Worm (Caenorhabditis elegans) whole organism, L2 larva: ENCODE data around the gene grd-14.
"Not testable (repeated sequence)": the region's sequence is repeated elsewhere in the genome, so short reads cannot be mapped to it uniquely, and the experiment has no call there.

Source experiments
- C34F6.9 ChIP-seq: fragments of 150-350 bp; optimal IDR thresholded peaks from 2 replicates; lab custom pipeline; 2014; ENCODE audit warnings: missing biosample characterization, missing genetic modification characterization
- F13H6.1 ChIP-seq: sonication (generic microtip); optimal IDR thresholded peaks from 2 replicates; lab custom pipeline; 2016; ENCODE audit warnings: missing genetic modification characterization, missing compliant biosample characterization
- Y55F3AM.14 ChIP-seq: fragments of 200-800 bp; sonication (Bioruptor generic); optimal IDR thresholded peaks from 2 replicates; lab custom pipeline; 2018; ENCODE audit warnings: mild to moderate bottlenecking, missing genetic modification characterization, missing compliant biosample characterization
- ZK546.5 ChIP-seq: sonication (generic microtip); optimal IDR thresholded peaks from 2 replicates; lab custom pipeline; 2017; ENCODE audit warnings: missing biosample characterization, missing genetic modification characterization
- alr-1 ChIP-seq: fragments of 150-350 bp; optimal IDR thresholded peaks from 2 replicates; lab custom pipeline; 2014; ENCODE audit warnings: missing biosample characterization, missing genetic modification characterization
- aly-2 ChIP-seq: fragments of 150-350 bp; optimal IDR thresholded peaks from 2 replicates; lab custom pipeline; 2014; ENCODE audit warnings: missing biosample characterization, missing genetic modification characterization
- ama-1 ChIP-seq: fragments of 150-350 bp; optimal IDR thresholded peaks from 2 replicates; lab custom pipeline; 2018; ENCODE audit warnings: inconsistent platforms
- blmp-1 ChIP-seq: sonication (generic microtip); optimal IDR thresholded peaks from 2 replicates; lab custom pipeline; 2017; ENCODE audit warnings: missing genetic modification characterization, mild to moderate bottlenecking, missing compliant biosample characterization, antibody characterized with exemption, moderate library complexity; ENCODE audit not compliant: insufficient read depth
- ceh-82 ChIP-seq: fragments of 150-350 bp; optimal IDR thresholded peaks from 2 replicates; lab custom pipeline; 2014; ENCODE audit warnings: missing biosample characterization, missing genetic modification characterization
- crh-2 ChIP-seq: sonication (generic microtip); optimal IDR thresholded peaks from 2 replicates; lab custom pipeline; 2017; ENCODE audit warnings: missing biosample characterization, missing genetic modification characterization
- dmd-4 ChIP-seq: sonication (generic microtip); optimal IDR thresholded peaks from 2 replicates; lab custom pipeline; 2017; ENCODE audit warnings: missing biosample characterization, missing genetic modification characterization
- egl-27 ChIP-seq: sonication (generic microtip); optimal IDR thresholded peaks from 3 replicates; lab custom pipeline; 2017; ENCODE audit warnings: missing biosample characterization, missing genetic modification reagents, missing genetic modification characterization
- elt-1 ChIP-seq: fragments of 150-350 bp; optimal IDR thresholded peaks from 2 replicates; lab custom pipeline; 2014; ENCODE audit warnings: missing biosample characterization, missing genetic modification characterization
- elt-3 ChIP-seq: sonication (generic microtip); optimal IDR thresholded peaks from 2 replicates; lab custom pipeline; 2017; ENCODE audit warnings: missing biosample characterization, missing genetic modification characterization
- gmeb-1 ChIP-seq: fragments of 150-350 bp; optimal IDR thresholded peaks from 2 replicates; lab custom pipeline; 2014; ENCODE audit warnings: missing biosample characterization, missing genetic modification characterization
- lin-39 ChIP-seq: fragments of 150-350 bp; optimal IDR thresholded peaks from 2 replicates; lab custom pipeline; 2014; ENCODE audit warnings: missing biosample characterization, missing genetic modification reagents, missing genetic modification characterization
- lsy-2 ChIP-seq, 2 experiments: fragments of 150-350 bp in 1 of 2; sonication (generic microtip) in 1 of 2; optimal IDR thresholded peaks; 2 replicates each; lab custom pipeline; 2014 to 2017; ENCODE audit warnings: missing biosample characterization in 2 of 2, missing genetic modification characterization in 2 of 2
- mab-5 ChIP-seq: fragments of 150-350 bp; optimal IDR thresholded peaks from 2 replicates; lab custom pipeline; 2014; ENCODE audit warnings: missing biosample characterization, missing genetic modification characterization
- mbf-1 ChIP-seq: sonication (generic microtip); optimal IDR thresholded peaks from 2 replicates; lab custom pipeline; 2017; ENCODE audit warnings: missing biosample characterization, missing genetic modification characterization
- mdl-1 ChIP-seq, 2 experiments: fragments of 150-350 bp in 1 of 2; sonication (generic microtip) in 1 of 2; optimal IDR thresholded peaks; 2 replicates each; lab custom pipeline; 2017; ENCODE audit warnings: missing biosample characterization in 2 of 2, missing genetic modification characterization in 2 of 2
- nhr-10 ChIP-seq: sonication (generic microtip); optimal IDR thresholded peaks from 2 replicates; lab custom pipeline; 2017; ENCODE audit warnings: missing biosample characterization, missing genetic modification characterization
- nhr-11 ChIP-seq: fragments of 150-350 bp; optimal IDR thresholded peaks from 2 replicates; lab custom pipeline; 2014; ENCODE audit warnings: missing biosample characterization, missing genetic modification characterization
- nhr-12 ChIP-seq: fragments of 150-350 bp; optimal IDR thresholded peaks from 2 replicates; lab custom pipeline; 2014; ENCODE audit warnings: missing biosample characterization, missing genetic modification characterization
- nhr-129 ChIP-seq: fragments of 150-350 bp; optimal IDR thresholded peaks from 2 replicates; lab custom pipeline; 2014; ENCODE audit warnings: missing biosample characterization, missing genetic modification characterization
- nhr-21 ChIP-seq: fragments of 150-350 bp; optimal IDR thresholded peaks from 2 replicates; lab custom pipeline; 2014; ENCODE audit warnings: missing biosample characterization, missing genetic modification characterization
- nhr-23 ChIP-seq: fragments of 150-350 bp; optimal IDR thresholded peaks from 2 replicates; lab custom pipeline; 2014; ENCODE audit warnings: missing biosample characterization, missing genetic modification reagents, missing genetic modification characterization
- nhr-237 ChIP-seq: fragments of 150-350 bp; optimal IDR thresholded peaks from 2 replicates; lab custom pipeline; 2014; ENCODE audit warnings: missing biosample characterization, missing genetic modification characterization
- nhr-25 ChIP-seq: fragments of 150-350 bp; sonication (generic microtip); optimal IDR thresholded peaks from 3 replicates; lab custom pipeline; 2014; ENCODE audit warnings: missing biosample characterization, missing genetic modification characterization
- nhr-6 ChIP-seq: fragments of 150-350 bp; optimal IDR thresholded peaks from 2 replicates; lab custom pipeline; 2014; ENCODE audit warnings: missing biosample characterization, missing genetic modification characterization
- nhr-77 ChIP-seq: fragments of 150-350 bp; optimal IDR thresholded peaks from 2 replicates; lab custom pipeline; 2014; ENCODE audit warnings: missing biosample characterization, missing genetic modification characterization
- peb-1 ChIP-seq: fragments of 150-350 bp; optimal IDR thresholded peaks from 2 replicates; lab custom pipeline; 2014; ENCODE audit warnings: missing biosample characterization, missing genetic modification characterization
- sem-4 ChIP-seq: fragments of 150-350 bp; optimal IDR thresholded peaks from 2 replicates; lab custom pipeline; 2014; ENCODE audit warnings: missing biosample characterization, missing genetic modification reagents, missing genetic modification characterization
- skn-1 ChIP-seq: sonication (generic microtip); optimal IDR thresholded peaks from 2 replicates; lab custom pipeline; 2017; ENCODE audit warnings: missing biosample characterization, missing genetic modification characterization
- sma-9 ChIP-seq, 2 experiments: fragments of 150-350 bp in 1 of 2; sonication (generic microtip) in 1 of 2; optimal IDR thresholded peaks; 2 replicates each; lab custom pipeline; 2014 to 2016; ENCODE audit warnings: missing genetic modification characterization in 2 of 2, mild to moderate bottlenecking in 1 of 2, missing biosample characterization in 1 of 2, missing compliant biosample characterization in 1 of 2, missing genetic modification reagents in 1 of 2, moderate library complexity in 1 of 2
- snpc-4 ChIP-seq: fragments of 150-350 bp; optimal IDR thresholded peaks from 2 replicates; lab custom pipeline; 2014; ENCODE audit warnings: missing biosample characterization, missing genetic modification characterization
- unc-39 ChIP-seq: fragments of 150-350 bp; optimal IDR thresholded peaks from 2 replicates; lab custom pipeline; 2014; ENCODE audit warnings: missing biosample characterization, missing genetic modification characterization
- unc-55 ChIP-seq: fragments of 150-350 bp; sonication (generic microtip); optimal IDR thresholded peaks from 3 replicates; lab custom pipeline; 2014; ENCODE audit warnings: missing biosample characterization, missing genetic modification reagents, missing genetic modification characterization
- zag-1 ChIP-seq: fragments of 150-350 bp; optimal IDR thresholded peaks from 2 replicates; lab custom pipeline; 2014; ENCODE audit warnings: missing biosample characterization, missing genetic modification characterization
- ztf-1 ChIP-seq: fragments of 200-800 bp; sonication (Bioruptor generic); conservative IDR thresholded peaks from 2 replicates; pipeline ENCODE4 v1.3.6; 2022; ENCODE audit warnings: missing genetic modification characterization, missing compliant biosample characterization
- ztf-11 ChIP-seq: sonication (generic microtip); optimal IDR thresholded peaks from 2 replicates; lab custom pipeline; 2017; ENCODE audit warnings: missing biosample characterization, missing genetic modification characterization
- ztf-4 ChIP-seq: fragments of 150-350 bp; optimal IDR thresholded peaks from 2 replicates; lab custom pipeline; 2014; ENCODE audit warnings: missing biosample characterization, missing genetic modification characterization

The grd-14 gene

DNA sequence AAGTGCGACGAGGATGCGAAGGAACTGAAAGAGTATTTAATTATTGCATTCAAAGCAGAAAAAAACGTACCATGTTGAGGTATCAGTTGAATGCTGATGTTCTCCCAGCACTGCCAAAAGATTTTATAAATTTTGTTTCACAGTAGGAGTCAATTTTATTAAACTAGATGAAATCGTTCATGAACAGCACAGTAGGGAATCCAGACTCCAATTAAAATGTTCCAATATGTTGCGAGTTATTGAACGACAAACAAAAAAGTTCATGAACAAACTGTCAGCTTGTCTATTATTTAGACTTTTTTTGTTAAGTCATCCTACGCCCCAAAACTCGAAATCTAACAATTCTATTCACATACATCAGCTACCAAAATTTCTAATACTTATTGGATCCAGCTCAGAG is 35.2 kb downstream of the grd-14 start, which contains the start of gene nspc-1:
nspc-1 (minus strand) TSS at position 101 of the 400 bp plus-strand sequence.
- not testable (repeated sequence) for TF ChIP-seq unc-55 (GFP tag; lab: Kevin White, UChicago); nhr-129 (tag; lab: Kevin White, UChicago); aly-2

DNA sequence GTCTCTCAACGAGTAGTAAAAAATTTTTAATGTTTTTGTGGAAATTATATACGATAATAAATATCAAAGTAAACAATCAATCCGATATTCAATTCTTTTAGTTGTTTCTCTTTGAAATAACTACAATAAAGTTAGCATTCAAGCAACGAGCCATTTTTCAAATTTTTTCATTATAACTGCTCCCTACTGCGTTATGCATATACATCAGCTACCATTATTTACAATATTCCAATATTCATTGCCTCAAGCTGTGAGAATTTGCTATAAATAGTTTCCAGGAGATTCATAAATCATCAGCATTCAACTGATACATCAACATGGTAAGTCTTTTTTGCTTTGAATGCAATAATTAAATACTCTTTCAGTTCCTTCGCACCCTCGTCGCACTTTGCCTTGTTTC is 37.0 kb downstream of the grd-14 start, which contains the start of gene nspc-3:
nspc-3 (plus strand) TSS at position 301 of the 400 bp plus-strand sequence.
- no peak for TF ChIP-seq zag-1 (tag; lab: Kevin White, UChicago)
- no peak for TF ChIP-seq nhr-6
- no peak for TF ChIP-seq ztf-11 (tag; lab: Kevin White, UChicago)
- TF ChIP-seq ztf-4 (tag; lab: Kevin White, UChicago): no peak
- no peak for TF ChIP-seq nhr-10 (tag; lab: Kevin White, UChicago)
- no peak for TF ChIP-seq Y55F3AM.14 (GFP tag; lab: Kevin White, UChicago)
- no peak for TF ChIP-seq dmd-4
- TF ChIP-seq gmeb-1 (tag; lab: Kevin White, UChicago): no peak
- TF ChIP-seq nhr-25 (tag; lab: Kevin White, UChicago): no peak
- no peak for TF ChIP-seq elt-1
- TF ChIP-seq sma-9 (GFP tag; optimal IDR thresholded peaks at IDR 0.05; lab: Kevin White, UChicago): no peak
- TF ChIP-seq sma-9 (tag; optimal IDR thresholded peaks at IDR 0.05; lab: Kevin White, UChicago): no peak
- no peak for TF ChIP-seq mbf-1 (tag; lab: Kevin White, UChicago)
- no peak for TF ChIP-seq skn-1
- no peak for TF ChIP-seq ztf-1 (GFP tag; lab: Robert Waterston, UW)
- no peak for TF ChIP-seq nhr-77
- TF ChIP-seq ceh-82 (tag; lab: Kevin White, UChicago): no peak
- TF ChIP-seq ZK546.5: no peak
- TF ChIP-seq ama-1: no peak
- TF ChIP-seq unc-39: no peak

ce11 chrX:8538262-8538776 is 38.5 kb downstream of the grd-14 start, which contains the start of the genes nspc-4 and nspc-5:
Gene nspc-4 (minus strand): TSS chrX:8538362.
Gene nspc-5 (plus strand): TSS chrX:8538726.
- TF ChIP-seq F13H6.1, sem-4, nhr-11 (tag; lab: Kevin White, UChicago): not testable (repeated sequence)

DNA sequence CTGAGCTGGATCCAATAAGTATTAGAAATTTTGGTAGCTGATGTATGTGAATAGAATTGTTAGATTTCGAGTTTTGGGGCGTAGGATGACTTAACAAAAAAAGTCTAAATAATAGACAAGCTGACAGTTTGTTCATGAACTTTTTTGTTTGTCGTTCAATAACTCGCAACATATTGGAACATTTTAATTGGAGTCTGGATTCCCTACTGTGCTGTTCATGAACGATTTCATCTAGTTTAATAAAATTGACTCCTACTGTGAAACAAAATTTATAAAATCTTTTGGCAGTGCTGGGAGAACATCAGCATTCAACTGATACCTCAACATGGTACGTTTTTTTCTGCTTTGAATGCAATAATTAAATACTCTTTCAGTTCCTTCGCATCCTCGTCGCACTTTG is 41.7 kb downstream of the grd-14 start, which contains the start of gene nspc-7:
nspc-7 (plus strand) TSS at position 301 of the 400 bp plus-strand sequence.
- TF ChIP-seq ztf-11, lin-39, blmp-1 (tag; lab: Kevin White, UChicago): not testable (repeated sequence)

- no peak for TF ChIP-seq nhr-23 (tag; lab: Kevin White, UChicago)
- no peak for TF ChIP-seq ceh-82 (tag; lab: Kevin White, UChicago)
- no peak for TF ChIP-seq lin-39 (tag; lab: Kevin White, UChicago)
- TF ChIP-seq skn-1: no peak
- peak; percentile 37 to 78 for TF ChIP-seq mdl-1 (tag; optimal IDR thresholded peaks at IDR 0.05; lab: Kevin White, UChicago)
- TF ChIP-seq nhr-25 (tag; lab: Kevin White, UChicago): peak; percentile 84
- peak; percentile 98 for TF ChIP-seq nhr-129 (tag; lab: Kevin White, UChicago)
- peak; percentile 73 for TF ChIP-seq nhr-21
- no peak for TF ChIP-seq ZK546.5
- no peak for TF ChIP-seq ztf-11 (tag; lab: Kevin White, UChicago)
- peak; percentile 81 for TF ChIP-seq egl-27 (tag; lab: Kevin White, UChicago)
- peak; percentile 82 for TF ChIP-seq gmeb-1 (tag; lab: Kevin White, UChicago)
- TF ChIP-seq alr-1: no peak
- TF ChIP-seq nhr-11 (tag; lab: Kevin White, UChicago): no peak
- TF ChIP-seq nhr-77: no peak
- TF ChIP-seq nhr-12: no peak
- peak; percentile 86 for TF ChIP-seq unc-55 (GFP tag; lab: Kevin White, UChicago)
- TF ChIP-seq blmp-1 (tag; lab: Kevin White, UChicago): no peak
- TF ChIP-seq F13H6.1 (tag; lab: Kevin White, UChicago): peak; percentile 91
- TF ChIP-seq crh-2: peak; percentile 95
- peak; percentile 67 for TF ChIP-seq ztf-4 (tag; lab: Kevin White, UChicago)
- peak; percentile 92 for TF ChIP-seq sma-9 (GFP tag; optimal IDR thresholded peaks at IDR 0.05; lab: Kevin White, UChicago)
- no peak for TF ChIP-seq sma-9 (tag; optimal IDR thresholded peaks at IDR 0.05; lab: Kevin White, UChicago)
- no peak for TF ChIP-seq peb-1 (tag; lab: Kevin White, UChicago)
- TF ChIP-seq nhr-6: peak; percentile 90
- no peak for TF ChIP-seq aly-2
- TF ChIP-seq elt-3: no peak
- TF ChIP-seq zag-1 (tag; lab: Kevin White, UChicago): peak; percentile 77
- peak; percentile 37 for TF ChIP-seq mab-5 (tag; lab: Kevin White, UChicago)
- TF ChIP-seq lsy-2 (tag; optimal IDR thresholded peaks at IDR 0.05; lab: Kevin White, UChicago): peak; percentile 44 to 88
- TF ChIP-seq ztf-1 (GFP tag; lab: Robert Waterston, UW): no peak
- TF ChIP-seq snpc-4 (tag; lab: Kevin White, UChicago): peak; percentile 82
- TF ChIP-seq Y55F3AM.14 (GFP tag; lab: Kevin White, UChicago): peak; percentile 12
- no peak for TF ChIP-seq mbf-1 (tag; lab: Kevin White, UChicago)
- no peak for TF ChIP-seq nhr-237 (tag; lab: Kevin White, UChicago)
- TF ChIP-seq C34F6.9 (tag; lab: Kevin White, UChicago): peak; percentile 94
Measured at ce11 chrX:8545971-8546442, 46.2 kb downstream of the grd-14 start, which contains the start of gene sdha-1. Gene sdha-1 (minus strand): TSS chrX:8546021.
